Fruit fly (Drosophila melanogaster) Kc167 (cell line): ENCODE measurements around the gene CG8010.

Experiments
- Myc ChIP-seq: fragments of >200 bp; optimal IDR thresholded peaks from 2 replicates; lab custom pipeline; 2017; ENCODE audit warnings: missing external identifiers
- Sin3A ChIP-seq: fragments of >200 bp; optimal IDR thresholded peaks from 2 replicates; lab custom pipeline; 2018; ENCODE audit warnings: missing external identifiers
- h ChIP-seq: fragments of >200 bp; optimal IDR thresholded peaks from 3 replicates; lab custom pipeline; 2018; ENCODE audit warnings: missing external identifiers
- psq ChIP-seq: fragments of >200 bp; optimal IDR thresholded peaks from 2 replicates; lab custom pipeline; 2017; ENCODE audit warnings: missing external identifiers
- ttk ChIP-seq: sonication (Bioruptor generic); optimal IDR thresholded peaks from 2 replicates; lab custom pipeline; 2017; ENCODE audit warnings: missing external identifiers

dm6 chrX:19225304-19225640 lies 43.4 kb downstream of the CG8010 start:
- TF ChIP-seq Sin3A (lab: Kevin White, UChicago) (no peak), psq (lab: Kevin White, UChicago) (no peak), h (no peak), Myc (lab: Kevin White, UChicago) (no peak), ttk (lab: Kevin White, UChicago) (no peak)
